Worm (Caenorhabditis elegans): Measurements from ENCODE around the gene C24A3.1.

The C24A3.1 gene

ce11 chrX:9036237-9036636 lies 37.4 kb downstream of the C24A3.1 start:
- TF ChIP-seq tbx-8 (GFP tag; optimal IDR thresholded peaks at IDR 0.05) (no peak), unc-120 (tag; optimal IDR thresholded peaks at IDR 0.05; ENCODE audit: poor library complexity, severe bottlenecking) (no peak), mep-1 (tag; optimal IDR thresholded peaks at IDR 0.05) (no peak)

ce11 chrX:9045913-9046312 lies 47.0 kb downstream of the C24A3.1 start, which contains the start of gene prdm-14:
Gene prdm-14, plus strand, starts transcription at chrX:9046213.
- no peak for TF ChIP-seq lsy-2 (tag; optimal IDR thresholded peaks at IDR 0.05)
- TF ChIP-seq cnd-1 (tag; optimal IDR thresholded peaks at IDR 0.05): no peak
- TF ChIP-seq blmp-1 (tag; optimal IDR thresholded peaks at IDR 0.05): no peak
- TF ChIP-seq sem-2 (GFP tag; optimal IDR thresholded peaks at IDR 0.05): no peak
- TF ChIP-seq pha-4 (tag; optimal IDR thresholded peaks at IDR 0.05): no peak
- no peak for TF ChIP-seq ces-1 (GFP tag; optimal IDR thresholded peaks at IDR 0.05)
- TF ChIP-seq nhr-237 (tag; optimal IDR thresholded peaks at IDR 0.05): no peak
- no peak for TF ChIP-seq tbx-8 (GFP tag; optimal IDR thresholded peaks at IDR 0.05)

ce11 chrX:9048657-9049056 lies 49.8 kb downstream of the C24A3.1 start, which contains the start of gene F47E1.20:
Gene F47E1.20, plus strand, starts transcription at chrX:9048957.
- TF ChIP-seq nhr-12 (tag; optimal IDR thresholded peaks at IDR 0.05) (no peak), elt-3 (tag; optimal IDR thresholded peaks at IDR 0.05) (no peak), ham-2 (GFP tag; optimal IDR thresholded peaks at IDR 0.05) (no peak), nhr-2 (tag; optimal IDR thresholded peaks at IDR 0.05) (no peak), hlh-1 (tag; optimal IDR thresholded peaks at IDR 0.05) (no peak), pha-4 (tag; optimal IDR thresholded peaks at IDR 0.05) (no peak), mep-1 (tag; optimal IDR thresholded peaks at IDR 0.05) (no peak), lin-13 (tag; optimal IDR thresholded peaks at IDR 0.05) (no peak)

- TF ChIP-seq blmp-1 (tag; optimal IDR thresholded peaks at IDR 0.05) (no peak), ceh-39 (tag; optimal IDR thresholded peaks at IDR 0.05) (no peak), ceh-83 (GFP tag; optimal IDR thresholded peaks at IDR 0.05) (no peak), mab-5 (tag; optimal IDR thresholded peaks at IDR 0.05) (no peak), M03D4.4 (tag; optimal IDR thresholded peaks at IDR 0.05) (no peak), pha-4 (tag; optimal IDR thresholded peaks at IDR 0.05) (no peak), bed-3 (GFP tag; optimal IDR thresholded peaks at IDR 0.05) (no peak)
These were observed 54.6 kb downstream of the C24A3.1 start for ce11 chrX:9053426-9053825.

Data from whole organism, mixed stage, embryonic.